Worm (Caenorhabditis elegans) whole organism, early embryonic: ENCODE measurements around the gene dpy-17.

Experiments used
- B0310.2 ChIP-seq: sonication (generic microtip); optimal IDR thresholded peaks from 2 replicates; lab custom pipeline; 2016; ENCODE audit warnings: mild to moderate bottlenecking, missing genetic modification characterization, missing compliant biosample characterization
- F13C5.2 ChIP-seq: sonication (generic microtip); optimal IDR thresholded peaks from 2 replicates; lab custom pipeline; 2017; ENCODE audit warnings: mild to moderate bottlenecking, missing genetic modification characterization, inconsistent platforms, missing compliant biosample characterization
- aly-1 ChIP-seq: sonication (generic microtip); optimal IDR thresholded peaks from 2 replicates; lab custom pipeline; 2016; ENCODE audit warnings: missing genetic modification characterization, missing compliant biosample characterization
- ama-1 ChIP-seq: fragments of 150-350 bp; optimal IDR thresholded peaks from 2 replicates; lab custom pipeline; 2014
- ceh-13 ChIP-seq: fragments of 200-800 bp; sonication (Bioruptor generic); optimal IDR thresholded peaks from 2 replicates; lab custom pipeline; 2018; ENCODE audit warnings: mild to moderate bottlenecking, missing genetic modification characterization, missing compliant biosample characterization
- ceh-36 ChIP-seq: sonication (generic microtip); optimal IDR thresholded peaks from 2 replicates; lab custom pipeline; 2016; ENCODE audit warnings: missing genetic modification characterization, inconsistent platforms, missing compliant biosample characterization
- ets-7 ChIP-seq: sonication (generic microtip); optimal IDR thresholded peaks from 2 replicates; lab custom pipeline; 2016; ENCODE audit warnings: missing genotype, missing genetic modification characterization, missing compliant biosample characterization
- flt-1 ChIP-seq: fragments of 200-800 bp; sonication (Bioruptor generic); IDR thresholded peaks from 2 replicates; pipeline ENCODE4 v1.3.6; 2022; ENCODE audit warnings: missing genetic modification characterization, missing compliant biosample characterization
- hmbx-1 ChIP-seq: sonication (generic microtip); optimal IDR thresholded peaks from 2 replicates; lab custom pipeline; 2016; ENCODE audit warnings: mild to moderate bottlenecking, missing genetic modification characterization, missing compliant biosample characterization
- hmg-4 ChIP-seq: fragments of 200-800 bp; sonication (Bioruptor generic); optimal IDR thresholded peaks from 2 replicates; lab custom pipeline; 2018; ENCODE audit warnings: mild to moderate bottlenecking, missing genetic modification characterization, missing compliant biosample characterization
- hnd-1 ChIP-seq: sonication (generic microtip); optimal IDR thresholded peaks from 2 replicates; lab custom pipeline; 2016; ENCODE audit warnings: missing genetic modification characterization, missing compliant biosample characterization
- pes-1 ChIP-seq: fragments of 200-800 bp; sonication (Bioruptor generic); IDR thresholded peaks from 2 replicates; pipeline ENCODE4 v1.3.6; 2022; ENCODE audit warnings: missing genetic modification reagents, missing genetic modification characterization, missing compliant biosample characterization
- scrt-1 ChIP-seq: fragments of 200-800 bp; sonication (Bioruptor generic); IDR thresholded peaks from 2 replicates; pipeline ENCODE4 v1.3.6; 2022; ENCODE audit warnings: missing genetic modification characterization, missing compliant biosample characterization
- sea-1 ChIP-seq: fragments of 200-800 bp; sonication (Bioruptor generic); conservative IDR thresholded peaks from 2 replicates; pipeline ENCODE4 v1.3.6; 2022; ENCODE audit warnings: missing genetic modification characterization, missing compliant biosample characterization
- tbx-11 ChIP-seq: fragments of 200-800 bp; sonication (Bioruptor generic); IDR thresholded peaks from 2 replicates; pipeline ENCODE4 v1.3.6; 2022; ENCODE audit warnings: missing genetic modification characterization, missing compliant biosample characterization
- tbx-37 ChIP-seq: fragments of 200-800 bp; sonication (Bioruptor generic); conservative IDR thresholded peaks from 2 replicates; pipeline ENCODE4 v1.3.6; 2022; ENCODE audit warnings: missing genetic modification reagents, missing genetic modification characterization, missing compliant biosample characterization
- tra-4 ChIP-seq: sonication (generic microtip); optimal IDR thresholded peaks from 2 replicates; lab custom pipeline; 2017; ENCODE audit warnings: missing genetic modification characterization, missing compliant biosample characterization

dpy-17 gene

ce11 chrIII:5089489-5089888 lies 17.6 kb upstream of the dpy-17 start:
- TF ChIP-seq pes-1 (GFP tag; lab: Robert Waterston, UW) (no peak), B0310.2 (tag; lab: Kevin White, UChicago) (no peak), F13C5.2 (no peak), aly-1 (tag; lab: Kevin White, UChicago) (no peak), ets-7 (no peak), ceh-13 (GFP tag; lab: Kevin White, UChicago) (no peak), ama-1 (lab: Kevin White, UChicago) (no peak), tra-4 (tag; lab: Kevin White, UChicago) (no peak)

- no peak for TF ChIP-seq tra-4 (tag; lab: Kevin White, UChicago)
- TF ChIP-seq ceh-13 (GFP tag; lab: Kevin White, UChicago), result no peak
- no peak for TF ChIP-seq ets-7
- TF ChIP-seq ama-1 (lab: Kevin White, UChicago), result no peak
- TF ChIP-seq B0310.2 (tag; lab: Kevin White, UChicago), result no peak
- no peak for TF ChIP-seq flt-1 (GFP tag; lab: Robert Waterston, UW)
- no peak for TF ChIP-seq tbx-11 (GFP tag; lab: Robert Waterston, UW)
- no peak for TF ChIP-seq tbx-37 (GFP tag; lab: Robert Waterston, UW)
- TF ChIP-seq pes-1 (GFP tag; lab: Robert Waterston, UW), result no peak
- no peak for TF ChIP-seq ceh-36
- TF ChIP-seq aly-1 (tag; lab: Kevin White, UChicago), result no peak
- TF ChIP-seq sea-1 (GFP tag; lab: Robert Waterston, UW), result no peak
- no peak for TF ChIP-seq F13C5.2
- TF ChIP-seq hmg-4 (GFP tag; lab: Kevin White, UChicago), result no peak
- no peak for TF ChIP-seq hnd-1 (tag; lab: Kevin White, UChicago)
- no peak for TF ChIP-seq scrt-1 (GFP tag; lab: Robert Waterston, UW)
Observed at ce11 chrIII:5092345-5092744, 14.8 kb upstream of the dpy-17 start.

DNA sequence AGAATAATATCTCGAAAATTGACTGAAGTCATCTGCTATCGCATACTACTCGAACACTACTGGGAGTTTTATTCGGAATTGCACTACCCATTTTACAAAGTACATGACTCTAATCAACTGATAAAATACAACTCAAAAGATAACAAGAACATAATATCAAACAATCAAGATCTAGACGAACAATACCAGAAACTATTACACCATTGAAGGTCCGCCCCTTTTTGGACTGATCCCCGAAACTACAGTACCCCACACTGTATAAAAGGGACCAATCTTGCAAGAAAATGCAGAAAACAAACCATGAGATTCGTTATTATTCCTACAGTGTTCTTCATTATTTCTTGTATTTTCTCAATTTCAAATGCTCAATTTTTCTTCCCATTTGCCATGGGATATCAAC lies 12.6 kb upstream of the dpy-17 start, which contains the start of gene F54D8.10:
Gene F54D8.10, plus strand, starts transcription at position 301 of the 400 bp plus-strand sequence.
- TF ChIP-seq flt-1 (GFP tag; lab: Robert Waterston, UW), result no peak
- no peak for TF ChIP-seq hmbx-1
- TF ChIP-seq ceh-36, result no peak
- no peak for TF ChIP-seq sea-1 (GFP tag; lab: Robert Waterston, UW)
- TF ChIP-seq tbx-37 (GFP tag; lab: Robert Waterston, UW), result no peak
- TF ChIP-seq hnd-1 (tag; lab: Kevin White, UChicago), result no peak
- no peak for TF ChIP-seq B0310.2 (tag; lab: Kevin White, UChicago)
- no peak for TF ChIP-seq ceh-13 (GFP tag; lab: Kevin White, UChicago)
- TF ChIP-seq tra-4 (tag; lab: Kevin White, UChicago), result no peak
- no peak for TF ChIP-seq ama-1 (lab: Kevin White, UChicago)
- TF ChIP-seq scrt-1 (GFP tag; lab: Robert Waterston, UW), result no peak
- no peak for TF ChIP-seq pes-1 (GFP tag; lab: Robert Waterston, UW)
- TF ChIP-seq hmg-4 (GFP tag; lab: Kevin White, UChicago), result no peak
- TF ChIP-seq aly-1 (tag; lab: Kevin White, UChicago), result no peak
- TF ChIP-seq F13C5.2, result no peak
- TF ChIP-seq tbx-11 (GFP tag; lab: Robert Waterston, UW), result no peak
- no peak for TF ChIP-seq ets-7

- TF ChIP-seq sea-1 (GFP tag; lab: Robert Waterston, UW) (no peak), F13C5.2 (no peak), ceh-36 (no peak), aly-1 (tag; lab: Kevin White, UChicago) (no peak), hmg-4 (GFP tag; lab: Kevin White, UChicago) (no peak), pes-1 (GFP tag; lab: Robert Waterston, UW) (no peak), hnd-1 (tag; lab: Kevin White, UChicago) (no peak), tbx-11 (GFP tag; lab: Robert Waterston, UW) (no peak), ama-1 (lab: Kevin White, UChicago) (no peak), hmbx-1 (no peak), flt-1 (GFP tag; lab: Robert Waterston, UW) (no peak), ceh-13 (GFP tag; lab: Kevin White, UChicago) (no peak), B0310.2 (tag; lab: Kevin White, UChicago) (no peak), ets-7 (no peak)
Observed at ce11 chrIII:5096741-5097140, 10.4 kb upstream of the dpy-17 start.

DNA sequence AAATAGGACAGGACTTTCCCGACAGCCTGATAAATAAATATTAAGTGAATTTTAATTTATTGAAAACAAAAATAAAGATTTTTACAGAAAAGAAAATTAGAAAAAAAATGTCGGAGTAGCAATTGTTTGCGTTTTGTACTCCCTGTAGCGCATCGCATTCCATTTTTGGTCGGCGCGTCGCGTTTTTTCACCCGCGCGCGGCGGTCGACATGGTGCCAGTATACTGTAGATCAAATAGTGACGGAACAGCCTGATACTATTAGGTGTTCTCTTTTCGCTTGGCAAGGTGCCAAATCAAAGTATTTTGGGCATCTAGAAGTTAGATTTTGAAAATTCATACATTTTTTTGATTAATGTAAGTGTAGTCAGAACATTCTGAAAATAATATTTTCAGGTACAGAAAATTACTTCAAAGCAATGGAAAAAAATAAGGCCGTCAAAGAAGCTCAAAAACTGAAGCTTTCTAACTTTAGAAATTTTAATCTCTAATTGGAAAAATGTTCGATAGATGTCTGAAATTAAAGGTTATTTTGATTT lies 8.3 kb upstream of the dpy-17 start:
- TF ChIP-seq ceh-13 (GFP tag; lab: Kevin White, UChicago) (no peak), sea-1 (GFP tag; lab: Robert Waterston, UW) (no peak), tra-4 (tag; lab: Kevin White, UChicago) (no peak), tbx-37 (GFP tag; lab: Robert Waterston, UW) (no peak), ama-1 (lab: Kevin White, UChicago) (no peak), hmg-4 (GFP tag; lab: Kevin White, UChicago) (no peak), F13C5.2 (no peak), aly-1 (tag; lab: Kevin White, UChicago) (no peak)

ce11 chrIII:5099500-5099899 lies 7.6 kb upstream of the dpy-17 start:
- no peak for TF ChIP-seq pes-1 (GFP tag; lab: Robert Waterston, UW)
- no peak for TF ChIP-seq sea-1 (GFP tag; lab: Robert Waterston, UW)

DNA sequence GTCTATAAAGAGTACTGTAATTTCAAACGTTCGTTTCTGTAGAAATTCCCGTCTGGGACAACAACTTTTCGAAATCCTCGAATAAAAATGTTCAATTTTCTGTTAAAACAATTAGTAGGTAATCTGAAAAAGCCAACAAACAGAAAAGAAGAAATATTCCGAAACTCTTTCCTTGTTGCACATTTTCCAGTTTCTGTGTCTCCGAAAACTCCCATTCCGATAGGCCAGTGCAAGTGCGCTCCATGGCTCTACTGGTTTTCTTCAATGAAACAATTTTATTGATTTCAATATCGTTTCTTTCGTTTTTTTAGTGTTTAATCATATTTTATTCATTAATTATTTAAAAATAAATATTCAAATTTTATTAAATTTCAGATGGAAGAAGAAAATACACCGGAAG lies 4.5 kb upstream of the dpy-17 start, which contains the start of gene F54D8.6:
Gene F54D8.6, plus strand, starts transcription at position 370 of the 400 bp plus-strand sequence.
- TF ChIP-seq scrt-1 (GFP tag; lab: Robert Waterston, UW) (no peak), B0310.2 (tag; lab: Kevin White, UChicago) (no peak), hnd-1 (tag; lab: Kevin White, UChicago) (no peak), flt-1 (GFP tag; lab: Robert Waterston, UW) (no peak), hmbx-1 (no peak), ets-7 (no peak), sea-1 (GFP tag; lab: Robert Waterston, UW) (no peak), hmg-4 (GFP tag; lab: Kevin White, UChicago) (no peak), tbx-11 (GFP tag; lab: Robert Waterston, UW) (no peak), tra-4 (tag; lab: Kevin White, UChicago) (no peak), tbx-37 (GFP tag; lab: Robert Waterston, UW) (no peak), aly-1 (tag; lab: Kevin White, UChicago) (no peak), pes-1 (GFP tag; lab: Robert Waterston, UW) (no peak; the same call in 1 of the 2 replicates), ceh-13 (GFP tag; lab: Kevin White, UChicago) (no peak), F13C5.2 (no peak), ceh-36 (no peak), ama-1 (lab: Kevin White, UChicago) (no peak)
